Worm (Caenorhabditis elegans) whole organism, midembryonic: ENCODE results near the gene B0222.11.

Experiments used
- T22C8.4 ChIP-seq: fragments of 200-800 bp; sonication (Bioruptor generic); IDR thresholded peaks from 2 replicates; pipeline ENCODE4 v1.3.6; 2022; ENCODE audit warnings: missing genetic modification characterization, missing compliant biosample characterization
- cog-1 ChIP-seq: sonication (generic microtip); optimal IDR thresholded peaks from 2 replicates; lab custom pipeline; 2016; ENCODE audit warnings: missing genetic modification characterization, missing compliant biosample characterization
- flt-1 ChIP-seq: fragments of 200-800 bp; sonication (Bioruptor generic); IDR thresholded peaks from 2 replicates; pipeline ENCODE4 v1.3.6; 2022; ENCODE audit warnings: missing genetic modification characterization, missing compliant biosample characterization
- klf-2 ChIP-seq: fragments of 200-800 bp; sonication (Bioruptor generic); conservative IDR thresholded peaks from 2 replicates; pipeline ENCODE4 v1.3.6; 2022; ENCODE audit warnings: missing genetic modification reagents, missing genetic modification characterization, missing compliant biosample characterization
- med-1 ChIP-seq: sonication (generic microtip); optimal IDR thresholded peaks from 2 replicates; lab custom pipeline; 2017; ENCODE audit warnings: missing genetic modification characterization, mild to moderate bottlenecking, missing compliant biosample characterization, antibody characterized with exemption, missing genetic modification reagents; ENCODE audit not compliant: insufficient read depth
- ref-1 ChIP-seq: fragments of 200-800 bp; sonication (Bioruptor generic); conservative IDR thresholded peaks from 2 replicates; pipeline ENCODE4 v1.3.6; 2022; ENCODE audit warnings: missing genetic modification reagents, missing genetic modification characterization, missing compliant biosample characterization
- tab-1 ChIP-seq: fragments of 200-800 bp; sonication (Bioruptor generic); IDR thresholded peaks from 2 replicates; pipeline ENCODE4 v1.3.6; 2022; ENCODE audit warnings: missing genetic modification characterization, missing compliant biosample characterization
- ztf-23 ChIP-seq: fragments of 200-800 bp; sonication (Bioruptor generic); IDR thresholded peaks from 2 replicates; pipeline ENCODE4 v1.3.6; 2022; ENCODE audit warnings: missing genetic modification reagents, missing genetic modification characterization, missing compliant biosample characterization
- ztf-29 ChIP-seq: fragments of 200-800 bp; sonication (Bioruptor generic); IDR thresholded peaks from 2 replicates; pipeline ENCODE4 v1.3.6; 2022; ENCODE audit warnings: missing genetic modification reagents, missing genetic modification characterization, missing compliant biosample characterization

The B0222.11 gene

DNA sequence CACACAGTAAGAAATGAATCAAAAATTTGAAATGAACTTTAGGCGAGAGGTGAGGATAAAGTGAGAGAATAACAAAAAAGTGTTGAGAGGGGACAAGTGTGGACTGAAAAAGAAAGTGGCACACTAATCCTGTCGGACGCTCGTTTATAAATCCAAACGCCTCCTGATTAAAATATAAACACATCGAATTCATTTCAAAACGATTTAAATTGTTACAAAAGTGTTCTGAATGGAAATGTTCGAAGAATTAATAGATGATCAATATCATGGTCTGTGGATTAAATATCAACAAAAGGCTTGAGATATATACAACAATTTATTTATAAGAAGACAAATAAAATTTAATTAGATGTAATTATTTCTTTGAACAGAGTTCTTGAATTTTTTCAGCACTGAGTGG lies at the start of gene B0222.11:
Gene B0222.11 (minus strand): TSS at position 101 of the 400 bp plus-strand sequence.
- TF ChIP-seq med-1 (GFP tag; lab: Kevin White, UChicago), result no peak
- TF ChIP-seq tab-1 (GFP tag; lab: Robert Waterston, UW), result no peak
- no peak for TF ChIP-seq flt-1 (GFP tag; lab: Robert Waterston, UW)
- no peak for TF ChIP-seq ref-1 (GFP tag; lab: Robert Waterston, UW)
- TF ChIP-seq cog-1 (tag; lab: Kevin White, UChicago), result no peak
- TF ChIP-seq klf-2, result no peak
- no peak for TF ChIP-seq ztf-29 (GFP tag; lab: Robert Waterston, UW)
- no peak for TF ChIP-seq ztf-23 (GFP tag; lab: Robert Waterston, UW)
- TF ChIP-seq T22C8.4 (GFP tag; lab: Robert Waterston, UW), result no peak

DNA sequence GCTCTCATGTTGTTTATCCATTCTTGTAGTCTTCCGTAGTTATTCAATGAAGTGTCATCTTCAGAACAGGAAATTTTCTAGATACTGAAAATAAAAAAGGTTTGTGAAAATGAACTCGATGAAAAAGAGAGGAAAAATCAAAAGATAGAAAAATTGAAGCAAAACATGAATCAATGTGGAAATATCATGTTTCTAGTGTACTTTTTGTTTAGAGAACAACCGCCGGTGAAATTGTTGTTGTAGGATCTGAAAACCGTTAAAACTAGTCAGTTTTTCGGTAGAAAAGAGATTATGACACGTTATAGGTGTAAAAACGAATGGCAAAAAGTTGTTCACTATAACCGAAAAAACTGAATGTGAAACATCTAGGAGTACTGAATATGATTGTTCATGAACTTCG lies 49.2 kb upstream of the B0222.11 start, which contains the start of gene pacs-1:
Gene pacs-1 (minus strand): TSS at position 101 of the 400 bp plus-strand sequence.
- TF ChIP-seq med-1 (GFP tag; lab: Kevin White, UChicago) (no peak), T22C8.4 (GFP tag; lab: Robert Waterston, UW) (no peak), flt-1 (GFP tag; lab: Robert Waterston, UW) (no peak), cog-1 (tag; lab: Kevin White, UChicago) (no peak)

DNA sequence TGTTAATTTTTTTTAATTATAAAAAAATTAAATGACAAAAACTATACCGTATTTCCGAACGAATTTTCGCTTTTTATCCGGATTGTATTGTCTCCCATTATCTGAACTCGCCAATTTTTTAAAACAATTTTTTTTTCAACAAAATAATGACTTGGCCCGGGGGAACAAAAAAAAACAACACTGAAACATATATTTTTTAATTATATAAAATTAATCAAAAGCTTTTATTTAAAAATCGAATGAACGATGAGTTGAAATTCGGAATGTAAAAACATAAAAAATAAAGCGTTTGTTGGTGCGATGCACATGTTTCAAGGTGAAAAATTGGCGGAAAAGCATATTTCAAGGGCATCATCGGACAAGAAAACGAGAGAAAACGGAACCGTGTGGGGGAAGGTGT lies 45.6 kb upstream of the B0222.11 start, which contains the start of gene mdt-27:
Gene mdt-27 (minus strand): TSS at position 101 of the 400 bp plus-strand sequence.
- TF ChIP-seq ref-1 (GFP tag; lab: Robert Waterston, UW) (no peak), ztf-29 (GFP tag; lab: Robert Waterston, UW) (no peak), ztf-23 (GFP tag; lab: Robert Waterston, UW) (no peak), med-1 (GFP tag; lab: Kevin White, UChicago) (no peak), klf-2 (no peak), cog-1 (tag; lab: Kevin White, UChicago) (no peak), flt-1 (GFP tag; lab: Robert Waterston, UW) (no peak), tab-1 (GFP tag; lab: Robert Waterston, UW) (no peak), T22C8.4 (GFP tag; lab: Robert Waterston, UW) (no peak)

DNA sequence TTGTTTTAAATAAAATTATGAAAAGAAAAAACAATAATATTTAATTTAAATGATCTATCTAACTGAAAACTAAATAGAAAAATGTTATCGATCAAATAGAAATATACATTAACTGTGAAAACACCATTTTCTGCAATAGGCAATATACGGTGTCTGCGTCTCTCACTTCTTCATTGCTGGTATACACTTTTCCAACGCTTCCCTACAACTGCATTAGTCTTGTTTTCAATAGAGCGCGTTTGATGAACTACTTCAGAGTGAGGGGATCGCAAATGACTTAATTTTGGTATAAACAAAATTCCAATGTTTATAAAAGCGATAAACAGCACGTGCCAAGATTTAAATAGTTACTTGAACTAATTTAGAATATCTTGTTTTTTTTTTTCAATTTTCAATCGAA lies 44.5 kb upstream of the B0222.11 start:
- peak; percentile 58 for TF ChIP-seq cog-1 (tag; lab: Kevin White, UChicago)
- TF ChIP-seq med-1 (GFP tag; lab: Kevin White, UChicago), result no peak
- TF ChIP-seq flt-1 (GFP tag; lab: Robert Waterston, UW), result no peak

DNA sequence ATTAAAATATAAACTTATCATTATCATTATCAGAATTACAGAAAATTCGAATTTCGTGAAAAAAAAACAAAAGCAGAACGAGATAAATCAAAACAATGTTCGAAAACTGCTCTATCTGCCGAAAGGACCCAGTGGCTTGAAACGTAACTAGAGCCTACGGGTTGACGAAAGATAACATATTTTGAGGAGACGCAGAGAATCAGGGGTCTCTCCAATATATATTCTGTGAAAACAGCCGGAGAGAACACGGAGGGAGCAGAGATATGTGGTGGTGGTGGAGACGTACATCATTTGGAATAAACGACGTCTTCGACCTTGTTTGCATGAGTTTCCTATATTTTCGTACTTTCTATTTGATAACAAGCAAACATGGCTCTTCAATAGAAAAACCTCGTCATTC lies 40.9 kb upstream of the B0222.11 start:
- no peak for TF ChIP-seq flt-1 (GFP tag; lab: Robert Waterston, UW)
- TF ChIP-seq cog-1 (tag; lab: Kevin White, UChicago), result no peak
- no peak for TF ChIP-seq med-1 (GFP tag; lab: Kevin White, UChicago)
- no peak for TF ChIP-seq T22C8.4 (GFP tag; lab: Robert Waterston, UW)
- no peak for TF ChIP-seq tab-1 (GFP tag; lab: Robert Waterston, UW)
- TF ChIP-seq ref-1 (GFP tag; lab: Robert Waterston, UW), result no peak
- TF ChIP-seq klf-2, result no peak

DNA sequence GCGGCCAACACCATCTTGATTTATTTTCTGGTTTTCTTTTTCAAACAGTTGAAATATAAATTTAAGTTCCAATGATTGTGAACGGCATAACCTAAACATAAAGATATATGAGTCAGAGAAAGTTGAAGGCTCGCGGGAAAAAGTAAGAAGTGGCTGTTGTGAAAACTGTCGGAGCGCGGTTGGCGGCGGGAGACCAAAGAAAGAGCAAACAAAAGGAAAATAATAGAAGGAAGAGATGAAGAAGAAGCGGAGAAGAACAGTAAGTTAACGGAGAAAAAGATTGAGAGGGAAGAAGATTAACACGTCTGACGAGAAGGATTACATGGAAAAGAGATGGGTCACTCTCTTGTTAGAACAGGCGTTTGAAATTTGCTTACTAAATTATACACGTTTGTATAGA lies 39.4 kb upstream of the B0222.11 start, which contains the start of gene inx-10:
Gene inx-10 (minus strand): TSS at position 101 of the 400 bp plus-strand sequence.
- TF ChIP-seq flt-1 (GFP tag; lab: Robert Waterston, UW), result no peak
- no peak for TF ChIP-seq ref-1 (GFP tag; lab: Robert Waterston, UW)
- TF ChIP-seq klf-2, result no peak
- no peak for TF ChIP-seq ztf-23 (GFP tag; lab: Robert Waterston, UW)
- TF ChIP-seq ztf-29 (GFP tag; lab: Robert Waterston, UW), result no peak
- TF ChIP-seq tab-1 (GFP tag; lab: Robert Waterston, UW), result no peak
- TF ChIP-seq T22C8.4 (GFP tag; lab: Robert Waterston, UW), result no peak
- no peak for TF ChIP-seq med-1 (GFP tag; lab: Kevin White, UChicago)
- TF ChIP-seq cog-1 (tag; lab: Kevin White, UChicago), result no peak

DNA sequence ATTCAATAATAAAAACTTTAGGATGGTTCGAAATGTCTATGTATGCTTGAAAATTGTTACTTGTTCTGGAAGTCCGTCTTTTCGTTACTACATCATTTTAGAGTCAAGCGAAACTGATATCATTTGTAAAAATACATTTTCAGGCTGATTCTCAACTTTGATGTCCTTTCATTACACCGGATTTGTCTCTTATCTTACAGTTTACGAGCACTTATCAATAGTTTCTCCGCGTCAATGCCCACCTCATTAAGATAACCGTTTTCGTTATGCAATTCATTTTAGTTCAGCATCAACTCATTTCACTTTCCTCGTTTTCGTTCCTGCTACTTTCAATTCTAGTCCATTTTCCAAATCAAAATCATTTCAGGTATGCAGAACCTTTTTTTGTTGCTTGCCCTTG lies 34.7 kb upstream of the B0222.11 start, which contains the start of gene asp-2:
Gene asp-2 (plus strand): TSS at position 368 of the 400 bp plus-strand sequence.
- TF ChIP-seq ref-1 (GFP tag; lab: Robert Waterston, UW) (no peak), cog-1 (tag; lab: Kevin White, UChicago) (no peak), ztf-23 (GFP tag; lab: Robert Waterston, UW) (no peak), flt-1 (GFP tag; lab: Robert Waterston, UW) (no peak), tab-1 (GFP tag; lab: Robert Waterston, UW) (no peak), klf-2 (no peak), T22C8.4 (GFP tag; lab: Robert Waterston, UW) (no peak), ztf-29 (GFP tag; lab: Robert Waterston, UW) (no peak), med-1 (GFP tag; lab: Kevin White, UChicago) (no peak)

DNA sequence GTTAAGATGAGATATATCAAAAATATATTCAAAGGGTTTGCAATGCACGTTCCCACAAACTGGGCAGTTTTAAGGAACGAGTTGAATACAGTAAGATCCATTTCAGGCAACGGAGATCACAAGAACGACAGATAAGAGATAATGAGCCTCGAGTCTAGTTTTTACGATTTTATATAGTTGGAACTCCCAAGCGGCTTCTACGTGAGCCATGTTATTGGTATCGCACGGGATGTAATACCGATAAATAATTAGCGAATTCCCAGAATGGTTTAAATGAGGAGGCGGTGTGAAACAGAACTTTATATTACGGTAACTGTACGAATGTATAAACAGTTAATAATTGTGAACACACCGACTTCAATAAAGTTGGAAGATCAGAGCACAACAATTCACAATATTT lies 30.9 kb upstream of the B0222.11 start, which contains the start of gene str-177:
Gene str-177 (minus strand): TSS at position 101 of the 400 bp plus-strand sequence.
- TF ChIP-seq ref-1 (GFP tag; lab: Robert Waterston, UW), result no peak
- no peak for TF ChIP-seq ztf-29 (GFP tag; lab: Robert Waterston, UW)
- TF ChIP-seq tab-1 (GFP tag; lab: Robert Waterston, UW), result no peak
- TF ChIP-seq flt-1 (GFP tag; lab: Robert Waterston, UW), result no peak
- TF ChIP-seq klf-2, result no peak
- no peak for TF ChIP-seq ztf-23 (GFP tag; lab: Robert Waterston, UW)
- no peak for TF ChIP-seq T22C8.4 (GFP tag; lab: Robert Waterston, UW)
- TF ChIP-seq med-1 (GFP tag; lab: Kevin White, UChicago), result no peak
- TF ChIP-seq cog-1 (tag; lab: Kevin White, UChicago), result no peak

DNA sequence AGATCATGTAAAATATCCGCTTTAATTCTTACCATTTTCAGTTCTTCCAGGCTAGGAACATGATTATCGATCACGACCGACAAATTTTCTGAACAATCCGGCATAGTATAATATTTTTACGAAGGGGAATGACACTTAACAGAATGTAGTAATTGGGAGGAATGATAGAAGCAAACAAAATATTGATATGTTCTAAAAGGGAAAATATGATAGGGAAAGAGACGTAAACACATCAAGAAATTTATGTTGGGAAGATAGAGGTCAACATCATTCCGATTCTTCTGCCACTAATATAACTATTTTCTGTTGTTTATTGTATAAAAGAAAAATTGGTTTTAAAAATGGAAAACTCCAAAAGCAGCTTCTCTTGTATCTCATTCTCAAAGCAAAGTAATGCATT lies 29.1 kb upstream of the B0222.11 start, which contains the start of gene C24B5.4:
Gene C24B5.4 (minus strand): TSS at position 206 of the 400 bp plus-strand sequence.
- TF ChIP-seq ztf-23 (GFP tag; lab: Robert Waterston, UW) (no peak), ztf-29 (GFP tag; lab: Robert Waterston, UW) (no peak), flt-1 (GFP tag; lab: Robert Waterston, UW) (no peak), cog-1 (tag; lab: Kevin White, UChicago) (no peak), ref-1 (GFP tag; lab: Robert Waterston, UW) (no peak), tab-1 (GFP tag; lab: Robert Waterston, UW) (no peak), klf-2 (no peak), T22C8.4 (GFP tag; lab: Robert Waterston, UW) (no peak), med-1 (GFP tag; lab: Kevin White, UChicago) (no peak)
